Fruit fly (Drosophila melanogaster) whole organism, embryonic: Measurements from ENCODE around the gene Pxd.

Experiments used
- ATbp ChIP-seq: fragments of 200-800 bp; sonication (Bioruptor generic); optimal IDR thresholded peaks from 2 replicates; lab custom pipeline; 2017; ENCODE audit warnings: missing biosample characterization, mild to moderate bottlenecking, missing genetic modification characterization, missing genetic modification reagents
- Ada2b ChIP-seq: fragments of 200-800 bp; sonication (Bioruptor generic); IDR thresholded peaks from 2 replicates; pipeline ENCODE4 v1.3.6; 2022; ENCODE audit warnings: missing biosample characterization, missing genetic modification characterization
- Atf3 ChIP-seq: fragments of 200-800 bp; sonication (Bioruptor generic); optimal IDR thresholded peaks from 3 replicates; lab custom pipeline; 2016; ENCODE audit warnings: missing biosample characterization, missing genetic modification characterization
- CG10147 ChIP-seq: fragments of 200-800 bp; sonication (Bioruptor generic); optimal IDR thresholded peaks from 2 replicates; lab custom pipeline; 2019; ENCODE audit warnings: missing biosample characterization, mild to moderate bottlenecking, missing genetic modification characterization, moderate library complexity
- CG12942 ChIP-seq: fragments of 200-800 bp; sonication (Bioruptor generic); optimal IDR thresholded peaks from 3 replicates; lab custom pipeline; 2016; ENCODE audit warnings: missing biosample characterization, missing genetic modification characterization
- CG13424 ChIP-seq: fragments of 200-800 bp; sonication (Bioruptor generic); optimal IDR thresholded peaks from 2 replicates; lab custom pipeline; 2019; ENCODE audit warnings: missing biosample characterization, mild to moderate bottlenecking, missing genetic modification characterization, moderate library complexity
- CG14050 ChIP-seq: fragments of 200-800 bp; sonication (Bioruptor generic); IDR thresholded peaks from 3 replicates; pipeline ENCODE4 v1.3.6; 2022; ENCODE audit warnings: missing biosample characterization, missing genetic modification characterization
- CG14441 ChIP-seq: fragments of 200-800 bp; sonication (Bioruptor generic); IDR thresholded peaks from 2 replicates; pipeline ENCODE4 v1.3.6; 2022; ENCODE audit warnings: missing biosample characterization, missing genetic modification characterization
- CG15514 ChIP-seq: fragments of 200-800 bp; sonication (Bioruptor generic); optimal IDR thresholded peaks from 3 replicates; lab custom pipeline; 2017; ENCODE audit warnings: missing biosample characterization, missing genetic modification characterization, mild to moderate bottlenecking, moderate library complexity, missing genetic modification reagents
- CG17568 ChIP-seq: fragments of 200-800 bp; sonication (Bioruptor generic); optimal IDR thresholded peaks from 2 replicates; lab custom pipeline; 2018; ENCODE audit warnings: missing biosample characterization, mild to moderate bottlenecking, missing genetic modification characterization, moderate library complexity
- CG2120 ChIP-seq: fragments of 200-800 bp; sonication (Bioruptor generic); optimal IDR thresholded peaks from 3 replicates; lab custom pipeline; 2016; ENCODE audit warnings: missing biosample characterization, missing genetic modification characterization
- CG2889 ChIP-seq: fragments of 200-800 bp; sonication (Bioruptor generic); IDR thresholded peaks from 3 replicates; pipeline ENCODE4 v1.3.6; 2022; ENCODE audit warnings: missing biosample characterization, missing genetic modification characterization
- CG30431 ChIP-seq: fragments of 200-800 bp; sonication (Bioruptor generic); optimal IDR thresholded peaks from 2 replicates; lab custom pipeline; 2017; ENCODE audit warnings: missing biosample characterization, missing genetic modification characterization
- CG31441 ChIP-seq: fragments of 200-800 bp; sonication (Bioruptor generic); IDR thresholded peaks from 2 replicates; pipeline ENCODE4 v1.3.6; 2022; ENCODE audit warnings: missing biosample characterization, missing genetic modification characterization
- CG32532 ChIP-seq: fragments of 200-800 bp; sonication (Bioruptor generic); IDR thresholded peaks from 2 replicates; pipeline ENCODE4 v1.3.6; 2022; ENCODE audit warnings: missing biosample characterization, missing genetic modification characterization
- CG34422 ChIP-seq: fragments of 200-800 bp; sonication (Bioruptor generic); IDR thresholded peaks from 3 replicates; pipeline ENCODE4 v1.3.6; 2022; ENCODE audit warnings: missing biosample characterization, missing genetic modification characterization
- CG3847 ChIP-seq: fragments of 200-800 bp; sonication (Bioruptor generic); IDR thresholded peaks from 2 replicates; pipeline ENCODE4 v1.3.6; 2022; ENCODE audit warnings: missing biosample characterization, missing genetic modification characterization
- CG3995 ChIP-seq: fragments of 200-800 bp; sonication (Bioruptor generic); optimal IDR thresholded peaks from 3 replicates; lab custom pipeline; 2016; ENCODE audit warnings: missing biosample characterization, missing genetic modification characterization
- CG4617 ChIP-seq: fragments of 200-800 bp; sonication (Bioruptor generic); optimal IDR thresholded peaks from 3 replicates; lab custom pipeline; 2016; ENCODE audit warnings: missing biosample characterization, missing genetic modification characterization, borderline replicate concordance
- CG4730 ChIP-seq: fragments of 200-800 bp; sonication (Bioruptor generic); IDR thresholded peaks from 2 replicates; pipeline ENCODE4 v1.3.6; 2022; ENCODE audit warnings: missing biosample characterization, missing genetic modification characterization
- CG6813 ChIP-seq: fragments of 200-800 bp; sonication (Bioruptor generic); optimal IDR thresholded peaks from 2 replicates; lab custom pipeline; 2017; ENCODE audit warnings: missing biosample characterization, missing genetic modification characterization, mild to moderate bottlenecking, moderate library complexity, missing genetic modification reagents
- CG7745 ChIP-seq: fragments of 200-800 bp; sonication (Bioruptor generic); optimal IDR thresholded peaks from 2 replicates; lab custom pipeline; 2018; ENCODE audit warnings: missing biosample characterization, mild to moderate bottlenecking, missing genetic modification characterization, moderate library complexity
- CG9876 ChIP-seq: fragments of 200-800 bp; sonication (Bioruptor generic); optimal IDR thresholded peaks from 2 replicates; lab custom pipeline; 2016; ENCODE audit warnings: missing biosample characterization, missing genetic modification characterization
- CG9932 ChIP-seq: fragments of 200-800 bp; sonication (Bioruptor generic); IDR thresholded peaks from 2 replicates; pipeline ENCODE4 v1.3.6; 2022; ENCODE audit warnings: missing biosample characterization, missing genetic modification characterization
- Dbx ChIP-seq: fragments of 200-800 bp; sonication (Bioruptor generic); IDR thresholded peaks from 3 replicates; pipeline ENCODE4 v1.3.6; 2022; ENCODE audit warnings: missing biosample characterization, missing genetic modification characterization
- E2f1 ChIP-seq: fragments of 200-800 bp; sonication (Bioruptor generic); IDR thresholded peaks from 2 replicates; pipeline ENCODE4 v1.3.6; 2022; ENCODE audit warnings: missing biosample characterization, missing genetic modification characterization
- Ets97D ChIP-seq: fragments of 200-800 bp; sonication (Bioruptor generic); optimal IDR thresholded peaks from 3 replicates; lab custom pipeline; 2016; ENCODE audit warnings: missing biosample characterization, missing genetic modification characterization
- HLH4C ChIP-seq: fragments of 200-800 bp; sonication (Bioruptor generic); IDR thresholded peaks from 3 replicates; pipeline ENCODE4 v1.3.6; 2022; ENCODE audit warnings: missing biosample characterization, missing genetic modification characterization; ENCODE audit not compliant: partially characterized antibody
- Hey ChIP-seq: fragments of 200-800 bp; sonication (Bioruptor generic); optimal IDR thresholded peaks from 3 replicates; lab custom pipeline; 2018; ENCODE audit warnings: missing biosample characterization, mild to moderate bottlenecking, missing genetic modification characterization
- MTF-1 ChIP-seq: fragments of 200-800 bp; sonication (Bioruptor generic); optimal IDR thresholded peaks from 2 replicates; lab custom pipeline; 2018; ENCODE audit warnings: missing biosample characterization, mild to moderate bottlenecking, missing genetic modification characterization, borderline replicate concordance
- Mad ChIP-seq: fragments of 200-800 bp; sonication (Bioruptor generic); optimal IDR thresholded peaks from 2 replicates; lab custom pipeline; 2016; ENCODE audit warnings: missing biosample characterization, missing genetic modification characterization
- NfI ChIP-seq: fragments of 200-800 bp; sonication (Bioruptor generic); optimal IDR thresholded peaks from 3 replicates; lab custom pipeline; 2018; ENCODE audit warnings: missing biosample characterization, mild to moderate bottlenecking, missing genetic modification characterization, moderate library complexity
- Xrp1 ChIP-seq: fragments of 200-800 bp; sonication (Bioruptor generic); IDR thresholded peaks from 2 replicates; pipeline ENCODE4 v1.3.6; 2022; ENCODE audit warnings: missing biosample characterization, missing genetic modification characterization
- abd-A ChIP-seq: fragments of 200-800 bp; sonication (Bioruptor generic); optimal IDR thresholded peaks from 3 replicates; lab custom pipeline; 2019; ENCODE audit warnings: missing biosample characterization, mild to moderate bottlenecking, missing genetic modification characterization, moderate library complexity
- bab2 ChIP-seq: fragments of 200-800 bp; sonication (Bioruptor generic); optimal IDR thresholded peaks from 2 replicates; lab custom pipeline; 2016; ENCODE audit warnings: missing biosample characterization, missing genetic modification characterization
- cas ChIP-seq: fragments of 200-800 bp; sonication (Bioruptor generic); IDR thresholded peaks from 2 replicates; pipeline ENCODE4 v1.3.6; 2022; ENCODE audit warnings: missing biosample characterization, missing genetic modification characterization
- cg ChIP-seq: fragments of 200-800 bp; sonication (Bioruptor generic); optimal IDR thresholded peaks from 3 replicates; lab custom pipeline; 2019; ENCODE audit warnings: missing biosample characterization, mild to moderate bottlenecking, missing genetic modification characterization, moderate library complexity
- chn ChIP-seq: fragments of 200-800 bp; sonication (Bioruptor generic); optimal IDR thresholded peaks from 2 replicates; lab custom pipeline; 2016; ENCODE audit warnings: missing biosample characterization, missing genetic modification characterization
- corto ChIP-seq: fragments of 200-800 bp; sonication (Bioruptor generic); optimal IDR thresholded peaks from 2 replicates; lab custom pipeline; 2016; ENCODE audit warnings: missing biosample characterization, mild to moderate bottlenecking, missing genetic modification characterization, moderate library complexity
- dati ChIP-seq: fragments of 200-800 bp; sonication (Bioruptor generic); IDR thresholded peaks from 2 replicates; pipeline ENCODE4 v1.3.6; 2022; ENCODE audit warnings: missing biosample characterization, missing genetic modification characterization
- en ChIP-seq: fragments of 200-800 bp; sonication (Bioruptor generic); optimal IDR thresholded peaks from 2 replicates; lab custom pipeline; 2016; ENCODE audit warnings: missing biosample characterization, missing genetic modification characterization
- fru ChIP-seq: fragments of >200 bp; optimal IDR thresholded peaks from 2 replicates; lab custom pipeline; 2017
- ftz-f1 ChIP-seq: fragments of 200-800 bp; sonication (Bioruptor generic); optimal IDR thresholded peaks from 2 replicates; lab custom pipeline; 2016; ENCODE audit warnings: missing biosample characterization, missing genetic modification characterization
- jing ChIP-seq: fragments of 200-800 bp; sonication (Bioruptor generic); optimal IDR thresholded peaks from 2 replicates; lab custom pipeline; 2018; ENCODE audit warnings: missing biosample characterization, mild to moderate bottlenecking, missing genetic modification characterization
- knrl ChIP-seq: fragments of 200-800 bp; sonication (Bioruptor generic); IDR thresholded peaks from 3 replicates; pipeline ENCODE4 v1.3.6; 2022; ENCODE audit warnings: missing biosample characterization, missing genetic modification characterization; ENCODE audit not compliant: partially characterized antibody
- lola ChIP-seq, 3 experiments: fragments of >200 bp in 2 of 3; fragments of 200-800 bp in 1 of 3; sonication (Bioruptor generic) in 1 of 3; optimal IDR thresholded peaks; 2 replicates each; lab custom pipeline; 2017 to 2019; ENCODE audit warnings: missing biosample characterization in 3 of 3, missing genetic modification characterization in 3 of 3, mild to moderate bottlenecking in 1 of 3, moderate library complexity in 1 of 3
- oc ChIP-seq: fragments of 200-800 bp; sonication (Bioruptor generic); optimal IDR thresholded peaks from 2 replicates; lab custom pipeline; 2018; ENCODE audit warnings: missing biosample characterization, mild to moderate bottlenecking, missing genetic modification characterization, moderate library complexity
- otp ChIP-seq: fragments of 200-800 bp; sonication (Bioruptor generic); IDR thresholded peaks from 3 replicates; pipeline ENCODE4, ENCODE4 v1.3.6; 2022; ENCODE audit warnings: missing biosample characterization, missing genetic modification characterization
- pum ChIP-seq: fragments of 200-800 bp; sonication (Bioruptor generic); optimal IDR thresholded peaks from 2 replicates; lab custom pipeline; 2016; ENCODE audit warnings: missing biosample characterization, missing genetic modification characterization
- pzg ChIP-seq: fragments of 200-800 bp; sonication (Bioruptor generic); optimal IDR thresholded peaks from 3 replicates; lab custom pipeline; 2018; ENCODE audit warnings: missing biosample characterization, mild to moderate bottlenecking, missing genetic modification characterization, moderate library complexity
- rib ChIP-seq: fragments of 200-800 bp; sonication (Bioruptor generic); IDR thresholded peaks from 2 replicates; pipeline ENCODE4 v1.3.6; 2022; ENCODE audit warnings: missing biosample characterization, missing genetic modification characterization
- scrt ChIP-seq: fragments of 200-800 bp; sonication (Bioruptor generic); optimal IDR thresholded peaks from 2 replicates; lab custom pipeline; 2018; ENCODE audit warnings: missing biosample characterization, mild to moderate bottlenecking, missing genetic modification characterization, moderate library complexity

The Pxd gene

dm6 chr3R:16991781-16992180 is 22.6 kb upstream of the Pxd start, which contains the start of gene EMC2B (continued):
- TF ChIP-seq CG14441 (no peak), Atf3 (GFP tag; lab: Kevin White, UChicago) (no peak), CG3995 (GFP tag; lab: Kevin White, UChicago) (peak; percentile 2), scrt (no peak), CG31441 (no peak), Ada2b (GFP tag; lab: Robert Waterston, UW) (no peak), CG2889 (GFP tag; lab: Robert Waterston, UW) (no peak), Xrp1 (GFP tag; lab: Robert Waterston, UW) (no peak), CG4617 (GFP tag; lab: Kevin White, UChicago) (peak; percentile 77), rib (GFP tag; lab: Robert Waterston, UW) (no peak), Mad (no peak), CG14050 (GFP tag; lab: Robert Waterston, UW) (no peak), CG2120 (GFP tag; lab: Kevin White, UChicago) (peak; percentile 69), abd-A (tag; lab: Kevin White, UChicago) (no peak), cas (no peak), E2f1 (GFP tag; lab: Robert Waterston, UW) (no peak), bab2 (GFP tag; lab: Kevin White, UChicago) (peak; percentile 21), corto (GFP tag; lab: Kevin White, UChicago) (no peak), CG7745 (tag; lab: Kevin White, UChicago) (no peak), CG13424 (tag; lab: Kevin White, UChicago) (peak; percentile 43), fru (no peak), chn (GFP tag; lab: Kevin White, UChicago) (no peak), NfI (GFP tag; lab: Kevin White, UChicago) (peak; percentile 36), otp (GFP tag; lab: Robert Waterston, UW) (no peak), ftz-f1 (GFP tag; lab: Kevin White, UChicago) (no peak), pzg (GFP tag; lab: Kevin White, UChicago) (peak; percentile 71), pum (GFP tag; lab: Kevin White, UChicago) (peak; percentile 65), ATbp (no peak), jing (GFP tag; lab: Kevin White, UChicago) (no peak), CG30431 (GFP tag; lab: Kevin White, UChicago) (no peak), Hey (tag; lab: Kevin White, UChicago) (no peak), CG9932 (GFP tag; lab: Robert Waterston, UW) (no peak), dati (GFP tag; lab: Robert Waterston, UW) (no peak), cg (no peak), CG6813 (no peak), CG9876 (GFP tag; lab: Kevin White, UChicago) (no peak), knrl (no peak), HLH4C (GFP tag; lab: Robert Waterston, UW) (no peak), oc (tag; lab: Kevin White, UChicago) (no peak), CG34422 (GFP tag; lab: Robert Waterston, UW) (no peak), CG4730 (GFP tag; lab: Robert Waterston, UW) (no peak), MTF-1 (GFP tag; lab: Kevin White, UChicago) (no peak), CG17568 (GFP tag; lab: Kevin White, UChicago) (no peak), lola (GFP tag; optimal IDR thresholded peaks at IDR 0.05; lab: Kevin White, UChicago) (peak in 1 of 3 experiments; percentile 16), CG32532 (no peak), CG12942 (GFP tag; lab: Kevin White, UChicago) (no peak), en (GFP tag; lab: Kevin White, UChicago) (no peak), Ets97D (GFP tag; lab: Kevin White, UChicago) (peak; percentile 77), CG15514 (GFP tag; lab: Kevin White, UChicago) (peak; percentile 26), CG3847 (GFP tag; lab: Robert Waterston, UW) (no peak), CG10147 (no peak), Dbx (GFP tag; lab: Robert Waterston, UW) (no peak)
